Worm (Caenorhabditis elegans): ENCODE results near the gene Y39A3A.2.

Y39A3A.2 gene

DNA sequence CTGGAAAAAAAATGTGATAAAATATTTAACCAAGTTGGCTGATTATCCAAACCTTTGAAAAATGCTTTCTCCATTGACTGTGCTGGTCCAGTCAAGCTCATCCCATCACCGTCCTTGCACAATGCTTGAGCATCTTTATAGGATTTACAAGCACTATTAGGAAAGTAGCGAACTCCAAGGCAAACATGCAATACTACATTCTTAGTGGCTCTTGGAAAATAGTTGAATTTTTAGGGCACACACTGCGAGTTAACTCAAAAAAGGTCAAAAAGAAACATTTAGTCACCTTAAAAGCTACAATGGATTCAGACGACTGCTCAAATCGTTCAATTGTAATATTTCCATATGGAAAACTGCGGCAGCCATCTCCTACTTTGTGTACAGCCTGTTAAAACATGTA lies 3.4 kb downstream of the Y39A3A.2 start, which contains the start of gene M01E10.3:
M01E10.3 (minus strand) TSS at position 101 of the 400 bp plus-strand sequence.
- TF ChIP-seq rec-8 (tag; optimal IDR thresholded peaks at IDR 0.05): no peak
- no peak for TF ChIP-seq repo-1 (tag; optimal IDR thresholded peaks at IDR 0.05)
- no peak for TF ChIP-seq F55B11.4 (tag; optimal IDR thresholded peaks at IDR 0.05; ENCODE audit: borderline replicate concordance, insufficient read depth)
- TF ChIP-seq hsf-1 (GFP tag; IDR thresholded peaks at IDR 0.05): no peak
- TF ChIP-seq mcd-1 (GFP tag; IDR thresholded peaks at IDR 0.05): no peak
- TF ChIP-seq ceh-40 (GFP tag; IDR thresholded peaks at IDR 0.05): no peak
- no peak for TF ChIP-seq attf-5 (GFP tag; optimal IDR thresholded peaks at IDR 0.05)
- TF ChIP-seq unc-130 (GFP tag; optimal IDR thresholded peaks at IDR 0.05): no peak
- no peak for TF ChIP-seq snpc-3.4 (tag; optimal IDR thresholded peaks at IDR 0.05)
- TF ChIP-seq snpc-4 (GFP tag; optimal IDR thresholded peaks at IDR 0.05): no peak
- no peak for TF ChIP-seq snpc-4 (tag; optimal IDR thresholded peaks at IDR 0.05)
- no peak for TF ChIP-seq Y79H2A.3 (GFP tag; conservative IDR thresholded peaks at IDR 0.05)
- no peak for TF ChIP-seq hmg-1.2 (GFP tag; IDR thresholded peaks at IDR 0.05)
- no peak for TF ChIP-seq B0261.1 (tag; optimal IDR thresholded peaks at IDR 0.05)
- TF ChIP-seq ZK185.1 (tag; optimal IDR thresholded peaks at IDR 0.05; ENCODE audit: poor library complexity, severe bottlenecking): no peak
- no peak for TF ChIP-seq ceh-58 (GFP tag; IDR thresholded peaks at IDR 0.05)
- no peak for TF ChIP-seq C06A6.2 (GFP tag; conservative IDR thresholded peaks at IDR 0.05)

- TF ChIP-seq mxl-1 (tag; optimal IDR thresholded peaks at IDR 0.05) (no peak), fkh-3 (tag; optimal IDR thresholded peaks at IDR 0.05) (no peak), nhr-80 (tag; optimal IDR thresholded peaks at IDR 0.05) (peak; percentile 21), zfh-2 (GFP tag; conservative IDR thresholded peaks at IDR 0.05) (no peak), dpl-1 (GFP tag; optimal IDR thresholded peaks at IDR 0.05) (no peak), C06A6.2 (GFP tag; conservative IDR thresholded peaks at IDR 0.05) (no peak)
Observed at ce11 chrIII:2053433-2053832, 4.0 kb downstream of the Y39A3A.2 start.

- TF ChIP-seq lin-35 (GFP tag; optimal IDR thresholded peaks at IDR 0.05): no peak
- no peak for TF ChIP-seq ets-4 (GFP tag; optimal IDR thresholded peaks at IDR 0.05)
Observed at ce11 chrIII:2050494-2050893, 7.0 kb downstream of the Y39A3A.2 start.

- TF ChIP-seq F57A8.1 (GFP tag; optimal IDR thresholded peaks at IDR 0.05) (no peak), mes-4 (tag; optimal IDR thresholded peaks at IDR 0.05) (no peak), B0336.3 (GFP tag; IDR thresholded peaks at IDR 0.05) (no peak), zfh-2 (GFP tag; conservative IDR thresholded peaks at IDR 0.05) (no peak), egl-18 (GFP tag; IDR thresholded peaks at IDR 0.05) (no peak), ets-4 (GFP tag; optimal IDR thresholded peaks at IDR 0.05) (no peak), cebp-1 (GFP tag; IDR thresholded peaks at IDR 0.05) (no peak), cebp-1 (tag; optimal IDR thresholded peaks at IDR 0.05) (no peak), ztf-22 (GFP tag; optimal IDR thresholded peaks at IDR 0.05) (no peak), ztf-18 (tag; optimal IDR thresholded peaks at IDR 0.05) (no peak), F49E8.2 (tag; optimal IDR thresholded peaks at IDR 0.05; ENCODE audit: insufficient read depth) (no peak), rpc-1 (optimal IDR thresholded peaks at IDR 0.05) (no peak), rpc-1 (tag; optimal IDR thresholded peaks at IDR 0.05) (no peak), F39B2.1 (GFP tag; IDR thresholded peaks at IDR 0.05) (no peak), mcd-1 (GFP tag; IDR thresholded peaks at IDR 0.05) (no peak), lin-26 (GFP tag; IDR thresholded peaks at IDR 0.05) (no peak), lsl-1 (GFP tag; optimal IDR thresholded peaks at IDR 0.05) (no peak), nhr-120 (GFP tag; IDR thresholded peaks at IDR 0.05) (no peak), K12H6.12 (tag; optimal IDR thresholded peaks at IDR 0.05) (no peak)
Observed at ce11 chrIII:2049825-2050224, 7.6 kb downstream of the Y39A3A.2 start.

All from whole organism, young adult.